Fruit fly (Drosophila melanogaster) whole organism, embryonic: ENCODE measurements around the gene CG15199.
A peak's percentile ranks its signal among the peaks of the same experiment; 100 is the strongest.

Experiments used
- ATbp ChIP-seq: fragments of 200-800 bp; sonication (Bioruptor generic); optimal IDR thresholded peaks from 2 replicates; lab custom pipeline; 2017; ENCODE audit warnings: missing biosample characterization, mild to moderate bottlenecking, missing genetic modification characterization, missing genetic modification reagents
- Asciz ChIP-seq: fragments of 200-800 bp; sonication (Bioruptor generic); optimal IDR thresholded peaks from 2 replicates; lab custom pipeline; 2017; ENCODE audit warnings: missing biosample characterization, mild to moderate bottlenecking, missing genetic modification characterization, missing genetic modification reagents
- CG10959 ChIP-seq: fragments of 200-800 bp; sonication (Bioruptor generic); IDR thresholded peaks from 2 replicates; pipeline ENCODE4 v1.3.6; 2022; ENCODE audit warnings: missing biosample characterization, missing genetic modification characterization
- CG11247 ChIP-seq: fragments of 200-800 bp; sonication (Bioruptor generic); IDR thresholded peaks from 2 replicates; pipeline ENCODE4 v1.3.6; 2022; ENCODE audit warnings: missing biosample characterization, missing genetic modification characterization
- CG11398 ChIP-seq: fragments of 200-800 bp; sonication (Bioruptor generic); optimal IDR thresholded peaks from 2 replicates; lab custom pipeline; 2016; ENCODE audit warnings: missing biosample characterization, missing genetic modification characterization
- CG11696 ChIP-seq: fragments of 200-800 bp; sonication (Bioruptor generic); IDR thresholded peaks from 2 replicates; pipeline ENCODE4 v1.3.6; 2022; ENCODE audit warnings: missing biosample characterization, missing genetic modification characterization
- CG1233 ChIP-seq: fragments of 200-800 bp; sonication (Bioruptor generic); optimal IDR thresholded peaks from 4 replicates; lab custom pipeline; 2018; ENCODE audit warnings: missing biosample characterization, mild to moderate bottlenecking, missing genetic modification characterization
- CG13123 ChIP-seq: fragments of 200-800 bp; sonication (Bioruptor generic); optimal IDR thresholded peaks from 2 replicates; lab custom pipeline; 2016; ENCODE audit warnings: missing biosample characterization, missing genetic modification characterization
- CG17912 ChIP-seq: fragments of 200-800 bp; sonication (Bioruptor generic); optimal IDR thresholded peaks from 2 replicates; lab custom pipeline; 2018; ENCODE audit warnings: missing biosample characterization, mild to moderate bottlenecking, missing genetic modification characterization
- CG2120 ChIP-seq: fragments of 200-800 bp; sonication (Bioruptor generic); optimal IDR thresholded peaks from 3 replicates; lab custom pipeline; 2016; ENCODE audit warnings: missing biosample characterization, missing genetic modification characterization
- CG2199 ChIP-seq: fragments of 200-800 bp; sonication (Bioruptor generic); IDR thresholded peaks from 3 replicates; pipeline ENCODE4 v1.3.6; 2022; ENCODE audit warnings: missing biosample characterization, missing genetic modification characterization
- CG31388 ChIP-seq: fragments of 200-800 bp; sonication (Bioruptor generic); optimal IDR thresholded peaks from 2 replicates; lab custom pipeline; 2016; ENCODE audit warnings: missing biosample characterization, missing genetic modification characterization
- CG32767 ChIP-seq: fragments of 200-800 bp; sonication (Bioruptor generic); IDR thresholded peaks from 2 replicates; pipeline ENCODE4 v1.3.6; 2022; ENCODE audit warnings: missing biosample characterization, missing genetic modification characterization
- CG3407 ChIP-seq: fragments of 200-800 bp; sonication (Bioruptor generic); optimal IDR thresholded peaks from 2 replicates; lab custom pipeline; 2018; ENCODE audit warnings: missing biosample characterization, mild to moderate bottlenecking, missing genetic modification characterization
- CG6689 ChIP-seq: fragments of 200-800 bp; sonication (Bioruptor generic); IDR thresholded peaks from 2 replicates; pipeline ENCODE4 v1.3.6; 2022; ENCODE audit warnings: missing biosample characterization, missing genetic modification characterization
- CG7556 ChIP-seq: fragments of 200-800 bp; sonication (Bioruptor generic); optimal IDR thresholded peaks from 2 replicates; lab custom pipeline; 2017; ENCODE audit warnings: missing biosample characterization, mild to moderate bottlenecking, missing genetic modification characterization
- CG7745 ChIP-seq: fragments of 200-800 bp; sonication (Bioruptor generic); optimal IDR thresholded peaks from 2 replicates; lab custom pipeline; 2018; ENCODE audit warnings: missing biosample characterization, mild to moderate bottlenecking, missing genetic modification characterization, moderate library complexity
- CG7786 ChIP-seq: fragments of 200-800 bp; sonication (Bioruptor generic); optimal IDR thresholded peaks from 2 replicates; lab custom pipeline; 2016; ENCODE audit warnings: missing biosample characterization, missing genetic modification characterization
- CG7987 ChIP-seq: fragments of 200-800 bp; sonication (Bioruptor generic); optimal IDR thresholded peaks from 2 replicates; lab custom pipeline; 2018; ENCODE audit warnings: missing biosample characterization, mild to moderate bottlenecking, missing genetic modification characterization, moderate library complexity
- CG8924 ChIP-seq: fragments of 200-800 bp; optimal IDR thresholded peaks from 3 replicates; lab custom pipeline; 2019; ENCODE audit warnings: missing biosample characterization, mild to moderate bottlenecking, missing genetic modification characterization, moderate library complexity
- Chrac-16 ChIP-seq: fragments of 200-800 bp; sonication (Bioruptor generic); optimal IDR thresholded peaks from 3 replicates; lab custom pipeline; 2016; ENCODE audit warnings: missing biosample characterization, missing genetic modification characterization
- CkIIα-i1 ChIP-seq: fragments of 200-800 bp; sonication (Bioruptor generic); IDR thresholded peaks from 2 replicates; pipeline ENCODE4 v1.3.6; 2022; ENCODE audit warnings: missing biosample characterization, missing genetic modification characterization
- Dll ChIP-seq: fragments of 200-800 bp; sonication (Bioruptor generic); IDR thresholded peaks from 4 replicates; pipeline ENCODE4 v1.3.6; 2022; ENCODE audit warnings: missing biosample characterization, missing genetic modification characterization; ENCODE audit not compliant: partially characterized antibody
- E2f1 ChIP-seq: fragments of 200-800 bp; sonication (Bioruptor generic); IDR thresholded peaks from 2 replicates; pipeline ENCODE4 v1.3.6; 2022; ENCODE audit warnings: missing biosample characterization, missing genetic modification characterization
- HLH4C ChIP-seq: fragments of 200-800 bp; sonication (Bioruptor generic); IDR thresholded peaks from 3 replicates; pipeline ENCODE4 v1.3.6; 2022; ENCODE audit warnings: missing biosample characterization, missing genetic modification characterization; ENCODE audit not compliant: partially characterized antibody
- HLH54F ChIP-seq: fragments of 200-800 bp; sonication (Bioruptor generic); optimal IDR thresholded peaks from 3 replicates; lab custom pipeline; 2016; ENCODE audit warnings: missing biosample characterization, missing genetic modification characterization
- HmgZ ChIP-seq: fragments of 200-800 bp; sonication (Bioruptor generic); optimal IDR thresholded peaks from 2 replicates; lab custom pipeline; 2018; ENCODE audit warnings: missing biosample characterization, mild to moderate bottlenecking, missing genetic modification characterization
- MTF-1 ChIP-seq: fragments of 200-800 bp; sonication (Bioruptor generic); optimal IDR thresholded peaks from 2 replicates; lab custom pipeline; 2018; ENCODE audit warnings: missing biosample characterization, mild to moderate bottlenecking, missing genetic modification characterization, borderline replicate concordance
- Mes4 ChIP-seq: fragments of 200-800 bp; sonication (Bioruptor generic); optimal IDR thresholded peaks from 2 replicates; lab custom pipeline; 2016; ENCODE audit warnings: missing biosample characterization, missing genetic modification characterization
- Oli ChIP-seq: fragments of 200-800 bp; sonication (Bioruptor generic); optimal IDR thresholded peaks from 2 replicates; lab custom pipeline; 2018; ENCODE audit warnings: missing biosample characterization, mild to moderate bottlenecking, missing genetic modification characterization, moderate library complexity
- Pdp1 ChIP-seq, 2 experiments: fragments of 200-800 bp; sonication (Bioruptor generic); optimal IDR thresholded peaks; 3 replicates each; lab custom pipeline; 2016; ENCODE audit warnings: missing biosample characterization in 2 of 2, missing genetic modification characterization in 2 of 2, mild to moderate bottlenecking in 1 of 2, moderate library complexity in 1 of 2
- Scr ChIP-seq: fragments of 200-800 bp; sonication (Bioruptor generic); IDR thresholded peaks from 2 replicates; pipeline ENCODE4 v1.3.6; 2022; ENCODE audit warnings: missing biosample characterization, missing genetic modification characterization; ENCODE audit not compliant: partially characterized antibody
- Taf1 ChIP-seq: fragments of 200-800 bp; sonication (Bioruptor generic); IDR thresholded peaks from 2 replicates; pipeline ENCODE4 v1.3.6; 2022; ENCODE audit warnings: missing biosample characterization, missing genetic modification characterization
- ab ChIP-seq: fragments of 200-800 bp; sonication (Bioruptor generic); optimal IDR thresholded peaks from 2 replicates; lab custom pipeline; 2016; ENCODE audit warnings: missing biosample characterization, missing genetic modification characterization
- dpn ChIP-seq, 2 experiments: fragments of 200-800 bp; sonication (Bioruptor generic); optimal IDR thresholded peaks; 3 replicates each; lab custom pipeline; 2016; ENCODE audit warnings: missing biosample characterization in 2 of 2, missing genetic modification characterization in 2 of 2
- emc ChIP-seq: fragments of 200-800 bp; sonication (Bioruptor generic); optimal IDR thresholded peaks from 2 replicates; lab custom pipeline; 2016; ENCODE audit warnings: missing biosample characterization, missing genetic modification characterization
- fd102C ChIP-seq: fragments of 200-800 bp; sonication (Bioruptor generic); optimal IDR thresholded peaks from 2 replicates; lab custom pipeline; 2018; ENCODE audit warnings: missing biosample characterization, mild to moderate bottlenecking, missing genetic modification characterization, moderate library complexity
- gcm2 ChIP-seq: fragments of 200-800 bp; sonication (Bioruptor generic); optimal IDR thresholded peaks from 2 replicates; lab custom pipeline; 2016; ENCODE audit warnings: missing biosample characterization, missing genetic modification characterization
- gsb ChIP-seq: fragments of 200-800 bp; sonication (Bioruptor generic); IDR thresholded peaks from 2 replicates; pipeline ENCODE4 v1.3.6; 2022; ENCODE audit warnings: missing biosample characterization, missing genetic modification characterization
- inv ChIP-seq: fragments of 200-800 bp; sonication (Bioruptor generic); IDR thresholded peaks from 2 replicates; pipeline ENCODE4 v1.3.6; 2022; ENCODE audit warnings: missing biosample characterization, missing genetic modification characterization; ENCODE audit not compliant: partially characterized antibody
- klu ChIP-seq: fragments of 200-800 bp; sonication (Bioruptor generic); IDR thresholded peaks from 2 replicates; pipeline ENCODE4 v1.3.6; 2022; ENCODE audit warnings: missing biosample characterization, missing genetic modification characterization
- knrl ChIP-seq: fragments of 200-800 bp; sonication (Bioruptor generic); IDR thresholded peaks from 3 replicates; pipeline ENCODE4 v1.3.6; 2022; ENCODE audit warnings: missing biosample characterization, missing genetic modification characterization; ENCODE audit not compliant: partially characterized antibody
- maf-S ChIP-seq: fragments of 200-800 bp; sonication (Bioruptor generic); optimal IDR thresholded peaks from 2 replicates; lab custom pipeline; 2016; ENCODE audit warnings: missing biosample characterization, missing genetic modification characterization
- mam ChIP-seq: fragments of 200-800 bp; sonication (Bioruptor generic); optimal IDR thresholded peaks from 3 replicates; lab custom pipeline; 2016; ENCODE audit warnings: missing biosample characterization, missing genetic modification characterization
- onecut ChIP-seq: fragments of 200-800 bp; sonication (Bioruptor generic); IDR thresholded peaks from 2 replicates; pipeline ENCODE4 v1.3.6; 2022; ENCODE audit warnings: missing biosample characterization, missing genetic modification characterization
- sens-2 ChIP-seq: fragments of 200-800 bp; sonication (Bioruptor generic); IDR thresholded peaks from 2 replicates; pipeline ENCODE4 v1.3.6; 2022; ENCODE audit warnings: missing biosample characterization, missing genetic modification characterization
- sim ChIP-seq: fragments of 200-800 bp; sonication (Bioruptor generic); IDR thresholded peaks from 2 replicates; pipeline ENCODE4 v1.3.6; 2022; ENCODE audit warnings: missing biosample characterization, missing genetic modification characterization
- tup ChIP-seq: fragments of 200-800 bp; sonication (Bioruptor generic); optimal IDR thresholded peaks from 2 replicates; lab custom pipeline; 2016; ENCODE audit warnings: missing biosample characterization, mild to moderate bottlenecking, missing genetic modification characterization, moderate library complexity
- unpg ChIP-seq: fragments of 200-800 bp; sonication (Bioruptor generic); optimal IDR thresholded peaks from 3 replicates; lab custom pipeline; 2018; ENCODE audit warnings: missing biosample characterization, mild to moderate bottlenecking, missing genetic modification characterization, moderate library complexity

The CG15199 gene

DNA sequence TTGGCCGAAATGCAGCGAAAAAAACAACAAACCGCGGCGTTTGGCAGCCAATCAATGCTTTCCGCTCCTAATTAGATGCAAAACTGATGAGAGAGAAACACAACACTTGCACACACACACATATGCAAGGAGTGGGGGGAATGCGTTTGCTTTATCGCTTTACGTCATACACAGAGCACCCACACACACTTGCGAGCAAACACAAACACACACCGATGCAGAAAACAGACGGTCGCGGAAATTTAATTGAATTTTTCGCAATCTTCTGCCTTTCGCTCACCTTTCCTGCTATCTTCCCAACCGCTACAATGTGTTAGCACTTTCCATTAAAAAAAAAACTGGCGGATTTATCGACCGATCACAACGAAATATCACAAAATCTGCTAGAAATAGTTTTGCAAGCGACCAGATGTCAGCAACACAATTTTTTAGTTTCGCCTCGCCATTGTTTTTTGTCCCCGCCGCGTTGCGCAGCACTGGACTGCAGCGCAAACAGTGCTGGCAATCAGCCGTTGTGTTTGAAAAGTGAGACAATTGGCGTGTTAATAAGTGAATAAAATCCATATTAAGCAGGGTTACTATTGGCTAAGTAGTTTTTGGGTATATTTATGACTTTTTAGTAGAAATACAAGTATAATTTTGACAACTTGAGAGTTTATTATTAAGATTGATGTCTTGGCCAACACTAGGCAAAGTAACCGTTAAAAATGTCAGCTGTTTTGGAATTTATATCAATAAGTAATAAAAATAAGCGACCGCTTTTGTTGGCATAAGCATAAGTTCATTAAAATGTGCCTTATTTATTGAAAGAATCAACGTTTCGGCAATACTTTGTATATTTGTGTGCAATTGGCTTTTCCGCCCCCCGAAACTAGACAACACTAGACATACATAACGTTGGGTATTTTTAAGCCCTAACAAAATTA, 4.8 kb downstream of the CG15199 start, which contains the start of gene Klp10A (continued):
- no peak for TF ChIP-seq CG8924 (tag; lab: Kevin White, UChicago)
- no peak for TF ChIP-seq E2f1 (GFP tag; lab: Robert Waterston, UW)
- no peak for TF ChIP-seq fd102C (GFP tag; lab: Kevin White, UChicago)
- TF ChIP-seq CG31388 (GFP tag; lab: Kevin White, UChicago), result no peak
- no peak for TF ChIP-seq klu
- no peak for TF ChIP-seq tup (GFP tag; lab: Kevin White, UChicago)
- no peak for TF ChIP-seq CG3407 (GFP tag; lab: Kevin White, UChicago)
- TF ChIP-seq ATbp, result no peak
- no peak for TF ChIP-seq gsb (GFP tag; lab: Robert Waterston, UW)
- TF ChIP-seq knrl (GFP tag; lab: Robert Waterston, UW), result no peak
- no peak for TF ChIP-seq CG11398 (GFP tag; lab: Kevin White, UChicago)
- TF ChIP-seq CG2120 (GFP tag; lab: Kevin White, UChicago), result peak; percentile 36
- TF ChIP-seq gcm2 (GFP tag; lab: Kevin White, UChicago), result no peak
- no peak for TF ChIP-seq unpg (GFP tag; lab: Kevin White, UChicago)
- peak; percentile 3 for TF ChIP-seq ab (GFP tag; lab: Kevin White, UChicago)
- TF ChIP-seq sens-2 (GFP tag; lab: Robert Waterston, UW), result no peak
- TF ChIP-seq Scr (GFP tag; lab: Robert Waterston, UW), result no peak
- no peak for TF ChIP-seq CG11696 (GFP tag; lab: Robert Waterston, UW)
- no peak for TF ChIP-seq Dll (GFP tag; lab: Robert Waterston, UW)
- TF ChIP-seq HLH54F, result no peak
- TF ChIP-seq dpn (GFP tag; optimal IDR thresholded peaks at IDR 0.05; lab: Kevin White, UChicago), result peak in 1 of 2 experiments; percentile 35
- no peak for TF ChIP-seq Mes4 (GFP tag; lab: Kevin White, UChicago)
- TF ChIP-seq Pdp1 (GFP tag; optimal IDR thresholded peaks at IDR 0.05; lab: Kevin White, UChicago), result peak in 1 of 2 experiments; percentile 90
- peak; percentile 22 for TF ChIP-seq HmgZ (tag; lab: Kevin White, UChicago)
- TF ChIP-seq inv (GFP tag; lab: Robert Waterston, UW), result no peak
- TF ChIP-seq CG11247, result peak; percentile 21; the same call in 1 of the 2 replicates
- TF ChIP-seq CG7745, result no peak
- no peak for TF ChIP-seq Oli
- no peak for TF ChIP-seq CG1233 (GFP tag; lab: Kevin White, UChicago)
- no peak for TF ChIP-seq CG2199 (GFP tag; lab: Robert Waterston, UW)
- TF ChIP-seq CG7987 (GFP tag; lab: Kevin White, UChicago), result no peak
- TF ChIP-seq HLH4C, result no peak
- no peak for TF ChIP-seq onecut (GFP tag; lab: Robert Waterston, UW)
- TF ChIP-seq emc (GFP tag; lab: Kevin White, UChicago), result no peak
- TF ChIP-seq MTF-1 (GFP tag; lab: Kevin White, UChicago), result no peak
- no peak for TF ChIP-seq sim (GFP tag; lab: Robert Waterston, UW)
- TF ChIP-seq CG6689, result no peak; the same call in 1 of the 2 replicates
- no peak for TF ChIP-seq CG10959
- TF ChIP-seq CkIIα-i1 (GFP tag; lab: Robert Waterston, UW), result no peak
- no peak for TF ChIP-seq Taf1 (GFP tag; lab: Robert Waterston, UW)
- TF ChIP-seq maf-S (GFP tag; lab: Kevin White, UChicago), result peak; percentile 5
- TF ChIP-seq CG7786 (GFP tag; lab: Kevin White, UChicago), result no peak
- peak; percentile 4 for TF ChIP-seq CG7556 (GFP tag; lab: Kevin White, UChicago)
- peak; percentile 24 for TF ChIP-seq Chrac-16 (GFP tag; lab: Kevin White, UChicago)
- TF ChIP-seq CG13123 (GFP tag; lab: Kevin White, UChicago), result no peak
- TF ChIP-seq CG32767 (GFP tag; lab: Robert Waterston, UW), result 0 out of 2 replicates have a peak, but pooled peaks have one; percentile 24
- peak; percentile 42 for TF ChIP-seq mam
- no peak for TF ChIP-seq Asciz (GFP tag; lab: Kevin White, UChicago)
- no peak for TF ChIP-seq CG17912 (GFP tag; lab: Kevin White, UChicago)
